Fruit fly (Drosophila melanogaster) whole organism, prepupa: ENCODE results near the gene CG7255.

Source experiments
- Blimp-1 ChIP-seq: fragments of 200-800 bp; sonication (Bioruptor generic); optimal IDR thresholded peaks from 3 replicates; lab custom pipeline; 2017; ENCODE audit warnings: missing biosample characterization, missing genetic modification characterization, mild to moderate bottlenecking, moderate library complexity, missing genetic modification reagents
- CG10631 ChIP-seq: fragments of 200-800 bp; sonication (Bioruptor generic); optimal IDR thresholded peaks from 2 replicates; lab custom pipeline; 2016; ENCODE audit warnings: missing biosample characterization, missing genetic modification characterization
- CG10669 ChIP-seq: fragments of 200-800 bp; sonication (Bioruptor generic); optimal IDR thresholded peaks from 3 replicates; lab custom pipeline; 2018; ENCODE audit warnings: missing biosample characterization, mild to moderate bottlenecking, missing genetic modification characterization, moderate library complexity
- CG11294 ChIP-seq: fragments of 200-800 bp; sonication (Bioruptor generic); IDR thresholded peaks from 2 replicates; pipeline ENCODE4 v1.3.6; 2022; ENCODE audit warnings: missing biosample characterization, missing genetic modification characterization
- CG11902 ChIP-seq: fragments of 200-800 bp; sonication (Bioruptor generic); optimal IDR thresholded peaks from 3 replicates; lab custom pipeline; 2016; ENCODE audit warnings: missing biosample characterization, missing genetic modification characterization
- CG15336 ChIP-seq: fragments of 200-800 bp; sonication (Bioruptor generic); IDR thresholded peaks from 2 replicates; pipeline ENCODE4 v1.3.6; 2022; ENCODE audit warnings: missing biosample characterization, missing genetic modification characterization
- CG1621 ChIP-seq: fragments of 200-800 bp; sonication (Bioruptor generic); optimal IDR thresholded peaks from 3 replicates; lab custom pipeline; 2018; ENCODE audit warnings: missing biosample characterization, mild to moderate bottlenecking, missing genetic modification characterization
- CG3032 ChIP-seq: fragments of 200-800 bp; optimal IDR thresholded peaks from 2 replicates; lab custom pipeline; 2019; ENCODE audit warnings: missing biosample characterization, mild to moderate bottlenecking, missing genetic modification characterization, moderate library complexity
- CG31627 ChIP-seq: fragments of 200-800 bp; sonication (Bioruptor generic); optimal IDR thresholded peaks from 3 replicates; lab custom pipeline; 2016; ENCODE audit warnings: missing biosample characterization, missing genetic modification characterization
- CG34406 ChIP-seq: fragments of 200-800 bp; sonication (Bioruptor generic); optimal IDR thresholded peaks from 3 replicates; lab custom pipeline; 2016; ENCODE audit warnings: missing biosample characterization, missing genetic modification characterization
- CG3919 ChIP-seq: fragments of 200-800 bp; sonication (Bioruptor generic); optimal IDR thresholded peaks from 3 replicates; lab custom pipeline; 2016; ENCODE audit warnings: missing biosample characterization, missing genetic modification characterization
- CG4318 ChIP-seq: fragments of 200-800 bp; sonication (Bioruptor generic); optimal IDR thresholded peaks from 3 replicates; lab custom pipeline; 2017; ENCODE audit warnings: missing biosample characterization, mild to moderate bottlenecking, missing genetic modification characterization
- CG6792 ChIP-seq: fragments of 200-800 bp; sonication (Bioruptor generic); optimal IDR thresholded peaks from 3 replicates; lab custom pipeline; 2016; ENCODE audit warnings: missing biosample characterization, missing genetic modification characterization
- CG6808 ChIP-seq: fragments of 200-800 bp; sonication (Bioruptor generic); optimal IDR thresholded peaks from 3 replicates; lab custom pipeline; 2017; ENCODE audit warnings: missing biosample characterization, missing genetic modification characterization, mild to moderate bottlenecking, moderate library complexity, missing genetic modification reagents
- CG6854 ChIP-seq: fragments of 200-800 bp; sonication (Bioruptor generic); optimal IDR thresholded peaks from 2 replicates; lab custom pipeline; 2017; ENCODE audit warnings: missing biosample characterization, mild to moderate bottlenecking, missing genetic modification characterization
- CG7368 ChIP-seq: fragments of 200-800 bp; sonication (Bioruptor generic); optimal IDR thresholded peaks from 3 replicates; lab custom pipeline; 2016; ENCODE audit warnings: missing biosample characterization, missing genetic modification characterization
- CG8119 ChIP-seq: fragments of 200-800 bp; sonication (Bioruptor generic); IDR thresholded peaks from 3 replicates; pipeline ENCODE4 v1.3.6; 2022; ENCODE audit warnings: missing biosample characterization, missing genetic modification characterization
- CG8319 ChIP-seq: fragments of 200-800 bp; sonication (Bioruptor generic); optimal IDR thresholded peaks from 3 replicates; lab custom pipeline; 2016; ENCODE audit warnings: missing biosample characterization, missing genetic modification characterization
- CG9139 ChIP-seq: fragments of 200-800 bp; sonication (Bioruptor generic); optimal IDR thresholded peaks from 3 replicates; lab custom pipeline; 2017; ENCODE audit warnings: missing biosample characterization, mild to moderate bottlenecking, missing genetic modification characterization
- Eip75B ChIP-seq: fragments of 200-800 bp; sonication (Bioruptor generic); optimal IDR thresholded peaks from 3 replicates; lab custom pipeline; 2016; ENCODE audit warnings: missing biosample characterization, missing genetic modification characterization
- Eip78C ChIP-seq: fragments of 200-800 bp; sonication (Bioruptor generic); peaks from one replicate; lab custom pipeline; 2016; ENCODE audit warnings: missing biosample characterization, missing genetic modification characterization
- Eip93F ChIP-seq: fragments of 200-800 bp; sonication (Bioruptor generic); optimal IDR thresholded peaks from 2 replicates; lab custom pipeline; 2016; ENCODE audit warnings: missing biosample characterization, mild to moderate bottlenecking, missing genetic modification characterization
- Ets21C ChIP-seq: fragments of 200-800 bp; sonication (Bioruptor generic); optimal IDR thresholded peaks from 3 replicates; lab custom pipeline; 2016; ENCODE audit warnings: missing biosample characterization, missing genetic modification characterization
- Ets96B ChIP-seq: fragments of 200-800 bp; optimal IDR thresholded peaks from 2 replicates; lab custom pipeline; 2019; ENCODE audit warnings: missing biosample characterization, mild to moderate bottlenecking, missing genetic modification characterization, moderate library complexity
- Gug ChIP-seq: fragments of 200-800 bp; sonication (Bioruptor generic); IDR thresholded peaks from 2 replicates; pipeline ENCODE4 v1.3.6; 2022; ENCODE audit warnings: missing biosample characterization, missing genetic modification characterization
- Hr38 ChIP-seq: sonication (Bioruptor generic); optimal IDR thresholded peaks from 2 replicates; lab custom pipeline; 2016; ENCODE audit warnings: missing biosample characterization, missing genetic modification characterization
- Hr4 ChIP-seq: fragments of 200-800 bp; sonication (Bioruptor generic); optimal IDR thresholded peaks from 3 replicates; lab custom pipeline; 2016; ENCODE audit warnings: missing biosample characterization, missing genetic modification characterization
- Lpt ChIP-seq: fragments of 200-800 bp; sonication (Bioruptor generic); optimal IDR thresholded peaks from 3 replicates; lab custom pipeline; 2016; ENCODE audit warnings: missing biosample characterization, missing genetic modification characterization
- Met ChIP-seq: fragments of 200-800 bp; sonication (Bioruptor generic); optimal IDR thresholded peaks from 3 replicates; lab custom pipeline; 2016; ENCODE audit warnings: missing biosample characterization, missing genetic modification characterization
- OdsH ChIP-seq: fragments of 200-800 bp; sonication (Bioruptor generic); optimal IDR thresholded peaks from 3 replicates; lab custom pipeline; 2016; ENCODE audit warnings: missing biosample characterization, missing genetic modification characterization
- Smox ChIP-seq: fragments of 200-800 bp; sonication (Bioruptor generic); optimal IDR thresholded peaks from 3 replicates; lab custom pipeline; 2016; ENCODE audit warnings: missing biosample characterization, missing genetic modification characterization
- Sox102F ChIP-seq: fragments of 200-800 bp; sonication (Bioruptor generic); optimal IDR thresholded peaks from 2 replicates; lab custom pipeline; 2016; ENCODE audit warnings: missing biosample characterization, mild to moderate bottlenecking, missing genetic modification characterization
- Sox14 ChIP-seq: fragments of 200-800 bp; sonication (Bioruptor generic); optimal IDR thresholded peaks from 3 replicates; lab custom pipeline; 2016; ENCODE audit warnings: missing biosample characterization, missing genetic modification characterization
- Sox15 ChIP-seq: fragments of 200-800 bp; sonication (Bioruptor generic); optimal IDR thresholded peaks from 3 replicates; lab custom pipeline; 2016; ENCODE audit warnings: missing biosample characterization, missing genetic modification characterization
- achi ChIP-seq: fragments of 200-800 bp; sonication (Bioruptor generic); optimal IDR thresholded peaks from 3 replicates; lab custom pipeline; 2016; ENCODE audit warnings: missing biosample characterization, missing genetic modification characterization
- acj6 ChIP-seq: fragments of 200-800 bp; sonication (Bioruptor generic); optimal IDR thresholded peaks from 3 replicates; lab custom pipeline; 2016; ENCODE audit warnings: missing biosample characterization, missing genetic modification characterization
- cyc ChIP-seq: fragments of 200-800 bp; sonication (Bioruptor generic); optimal IDR thresholded peaks from 3 replicates; lab custom pipeline; 2016; ENCODE audit warnings: missing biosample characterization, missing genetic modification characterization
- dsx ChIP-seq: fragments of 200-800 bp; optimal IDR thresholded peaks from 3 replicates; lab custom pipeline; 2019; ENCODE audit warnings: missing biosample characterization, mild to moderate bottlenecking, missing genetic modification characterization, moderate library complexity; ENCODE audit not compliant: poor library complexity, severe bottlenecking
- eg ChIP-seq: fragments of 200-800 bp; sonication (Bioruptor generic); IDR thresholded peaks from 3 replicates; pipeline ENCODE4 v1.3.6; 2022; ENCODE audit warnings: missing biosample characterization, missing genetic modification characterization
- esn ChIP-seq: fragments of 200-800 bp; sonication (Bioruptor generic); optimal IDR thresholded peaks from 2 replicates; lab custom pipeline; 2016; ENCODE audit warnings: missing biosample characterization, mild to moderate bottlenecking, missing genetic modification characterization, moderate library complexity
- fd59A ChIP-seq: fragments of 200-800 bp; sonication (Bioruptor generic); optimal IDR thresholded peaks from 2 replicates; lab custom pipeline; 2017; ENCODE audit warnings: missing biosample characterization, mild to moderate bottlenecking, missing genetic modification characterization, missing genetic modification reagents
- fd85E ChIP-seq: fragments of 200-800 bp; sonication (Bioruptor generic); optimal IDR thresholded peaks from 3 replicates; lab custom pipeline; 2016; ENCODE audit warnings: missing biosample characterization, missing genetic modification characterization
- fkh ChIP-seq: fragments of 200-800 bp; sonication (Bioruptor generic); optimal IDR thresholded peaks from 3 replicates; lab custom pipeline; 2017; ENCODE audit warnings: missing biosample characterization, mild to moderate bottlenecking, missing genetic modification characterization, moderate library complexity
- lz ChIP-seq: fragments of 200-800 bp; sonication (Bioruptor generic); optimal IDR thresholded peaks from 3 replicates; lab custom pipeline; 2016; ENCODE audit warnings: missing biosample characterization, missing genetic modification characterization
- salr ChIP-seq, 2 experiments: fragments of 200-800 bp; sonication (Bioruptor generic); optimal IDR thresholded peaks; 3 replicates each; lab custom pipeline; 2016 to 2018; ENCODE audit warnings: missing biosample characterization in 2 of 2, missing genetic modification characterization in 2 of 2, mild to moderate bottlenecking in 1 of 2
- ss ChIP-seq, 2 experiments: fragments of 200-800 bp; sonication (Bioruptor generic); optimal IDR thresholded peaks; 2 replicates in 1 of 2; 3 replicates in 1 of 2; lab custom pipeline; 2017 to 2018; ENCODE audit warnings: mild to moderate bottlenecking in 2 of 2, missing biosample characterization in 2 of 2, missing genetic modification characterization in 2 of 2, moderate library complexity in 1 of 2
- svp ChIP-seq: fragments of 200-800 bp; sonication (Bioruptor generic); peaks from one replicate; lab custom pipeline; 2016; ENCODE audit warnings: missing biosample characterization, missing genetic modification characterization
- topi ChIP-seq: fragments of 200-800 bp; sonication (Bioruptor generic); optimal IDR thresholded peaks from 3 replicates; lab custom pipeline; 2016; ENCODE audit warnings: missing biosample characterization, missing genetic modification characterization
- vri ChIP-seq: fragments of 200-800 bp; sonication (Bioruptor generic); optimal IDR thresholded peaks from 3 replicates; lab custom pipeline; 2016; ENCODE audit warnings: missing biosample characterization, mild to moderate bottlenecking, missing genetic modification characterization

CG7255 gene

DNA sequence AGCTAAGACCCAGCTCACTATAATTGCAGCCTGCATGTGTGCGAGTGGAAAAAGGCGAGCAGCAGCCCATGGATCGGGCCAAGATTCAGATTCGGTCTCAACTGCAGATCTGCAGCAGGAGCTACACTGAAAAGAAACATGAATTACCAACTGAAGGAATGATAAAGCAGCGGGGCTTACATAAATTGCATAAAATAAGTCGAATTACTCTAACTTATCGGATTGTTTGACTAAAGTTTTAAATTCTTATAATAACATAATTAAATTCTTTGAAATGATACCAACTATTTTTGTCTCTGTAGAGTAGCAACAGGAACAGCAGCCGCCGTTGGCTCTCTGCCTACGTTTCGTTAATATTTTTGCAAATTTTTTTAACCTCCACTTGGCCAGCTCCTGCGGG lies 43.5 kb upstream of the CG7255 start (continued):
- TF ChIP-seq achi (peak; percentile 95), CG8319 (GFP tag; lab: Kevin White, UChicago) (peak; percentile 90), cyc (GFP tag; lab: Kevin White, UChicago) (peak; percentile 94), ss (GFP tag; optimal IDR thresholded peaks at IDR 0.05; lab: Kevin White, UChicago) (peak; percentile 94 to 95), Ets96B (peak; percentile 96), CG10669 (GFP tag; lab: Kevin White, UChicago) (peak; percentile 94), CG34406 (GFP tag; lab: Kevin White, UChicago) (peak; percentile 94), Met (peak; percentile 97), fkh (GFP tag; lab: Kevin White, UChicago) (no peak), Hr38 (GFP tag; lab: Kevin White, UChicago) (peak; percentile 32), lz (peak; percentile 95), OdsH (peak; percentile 96), CG3919 (GFP tag; lab: Kevin White, UChicago) (peak; percentile 97), Eip75B (GFP tag; lab: Kevin White, UChicago) (peak; percentile 92), Sox15 (peak; percentile 93), dsx (GFP tag; lab: Kevin White, UChicago) (peak; percentile 94), CG4318 (GFP tag; lab: Kevin White, UChicago) (peak; percentile 91), Sox102F (GFP tag; lab: Kevin White, UChicago) (peak; percentile 95), CG3032 (tag; lab: Kevin White, UChicago) (peak; percentile 95), acj6 (GFP tag; lab: Kevin White, UChicago) (peak; percentile 96), CG15336 (peak; percentile 96), CG7368 (peak; percentile 92), fd85E (GFP tag; lab: Kevin White, UChicago) (peak; percentile 91), CG31627 (GFP tag; lab: Kevin White, UChicago) (peak; percentile 96), Eip93F (GFP tag; lab: Kevin White, UChicago) (peak; percentile 96), CG6792 (peak; percentile 95), svp (GFP tag; lab: Kevin White, UChicago) (peak; percentile 98), CG10631 (GFP tag; lab: Kevin White, UChicago) (peak; percentile 97), Hr4 (peak; percentile 93), vri (peak; percentile 95), fd59A (GFP tag; lab: Kevin White, UChicago) (peak; percentile 94), salr (GFP tag; optimal IDR thresholded peaks at IDR 0.05; lab: Kevin White, UChicago) (peak; percentile 86 to 93), Gug (GFP tag; lab: Robert Waterston, UW) (peak; percentile 84), CG6854 (GFP tag; lab: Kevin White, UChicago) (peak; percentile 95)

DNA sequence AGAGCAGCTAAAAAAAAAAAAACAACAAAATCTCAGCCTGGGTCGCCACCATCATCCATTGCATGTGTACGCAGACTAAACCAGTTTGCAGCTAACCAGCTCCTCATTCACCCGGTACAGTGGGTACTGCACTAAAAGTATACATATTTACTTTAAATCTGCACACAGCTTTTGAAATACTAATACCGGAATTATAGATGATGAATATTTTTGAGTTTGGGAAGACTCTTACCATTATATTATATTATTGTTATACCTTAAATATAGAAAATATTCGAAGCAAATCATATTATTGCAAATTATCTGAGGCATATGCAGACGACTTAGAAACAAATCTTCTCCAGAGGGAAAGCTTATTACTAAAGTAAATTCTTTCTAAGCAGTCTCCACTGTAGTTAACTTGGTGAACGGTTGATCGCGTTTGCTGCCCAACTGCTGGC lies 43.0 kb upstream of the CG7255 start:
- TF ChIP-seq vri, result peak; percentile 52
- peak; percentile 86 for TF ChIP-seq CG11902
- TF ChIP-seq CG31627 (GFP tag; lab: Kevin White, UChicago), result peak; percentile 77
- TF ChIP-seq Eip93F (GFP tag; lab: Kevin White, UChicago), result peak; percentile 74
- TF ChIP-seq Smox (GFP tag; lab: Kevin White, UChicago), result peak; percentile 82
- no peak for TF ChIP-seq Hr38 (GFP tag; lab: Kevin White, UChicago)
- peak; percentile 97 for TF ChIP-seq Eip78C (GFP tag; lab: Kevin White, UChicago)
- TF ChIP-seq CG6808, result peak; percentile 87
- TF ChIP-seq CG3032 (tag; lab: Kevin White, UChicago), result peak; percentile 91
- peak; percentile 87 for TF ChIP-seq CG3919 (GFP tag; lab: Kevin White, UChicago)
- peak; percentile 75 for TF ChIP-seq Sox14 (GFP tag; lab: Kevin White, UChicago)
- TF ChIP-seq CG10669 (GFP tag; lab: Kevin White, UChicago), result peak; percentile 91
- TF ChIP-seq CG9139, result peak; percentile 83
- TF ChIP-seq Blimp-1 (GFP tag; lab: Kevin White, UChicago), result peak; percentile 78
- TF ChIP-seq CG8119 (GFP tag; lab: Robert Waterston, UW), result peak; percentile 93
- TF ChIP-seq ss (GFP tag; optimal IDR thresholded peaks at IDR 0.05; lab: Kevin White, UChicago), result peak; percentile 90 to 92
- TF ChIP-seq CG15336, result peak; percentile 93
- peak; percentile 85 for TF ChIP-seq Sox15
- peak; percentile 56 for TF ChIP-seq Ets21C (GFP tag; lab: Kevin White, UChicago)
- TF ChIP-seq esn, result peak; percentile 83
- peak; percentile 50; the same call in 1 of the 2 replicates for TF ChIP-seq CG11294 (GFP tag; lab: Robert Waterston, UW)
- TF ChIP-seq cyc (GFP tag; lab: Kevin White, UChicago), result peak; percentile 79
- peak; percentile 86 for TF ChIP-seq dsx (GFP tag; lab: Kevin White, UChicago)
- TF ChIP-seq Lpt (GFP tag; lab: Kevin White, UChicago), result peak; percentile 70
- TF ChIP-seq eg (GFP tag; lab: Robert Waterston, UW), result peak; percentile 78
- peak; percentile 75 for TF ChIP-seq CG1621 (tag; lab: Kevin White, UChicago)
- peak; percentile 84 for TF ChIP-seq topi (GFP tag; lab: Kevin White, UChicago)
- peak; percentile 90 for TF ChIP-seq svp (GFP tag; lab: Kevin White, UChicago)
